Fruit fly (Drosophila melanogaster) whole organism, pupa: ENCODE measurements around the gene Ir94g.

ENCODE experiments used
- CG10348 ChIP-seq: fragments of 200-800 bp; sonication (Bioruptor generic); IDR thresholded peaks from 2 replicates; pipeline ENCODE4 v1.3.6; 2022; ENCODE audit warnings: missing biosample characterization, missing genetic modification characterization
- CG12605 ChIP-seq: fragments of 200-800 bp; sonication (Bioruptor generic); IDR thresholded peaks from 2 replicates; pipeline ENCODE4 v1.3.6; 2022; ENCODE audit warnings: missing biosample characterization, missing genetic modification characterization
- CG13204 ChIP-seq: fragments of 200-800 bp; sonication (Bioruptor generic); optimal IDR thresholded peaks from 2 replicates; lab custom pipeline; 2018; ENCODE audit warnings: missing biosample characterization, mild to moderate bottlenecking, missing genetic modification characterization, moderate library complexity
- CG14655 ChIP-seq: fragments of 200-800 bp; sonication (Bioruptor generic); optimal IDR thresholded peaks from 3 replicates; lab custom pipeline; 2017; ENCODE audit warnings: mild to moderate bottlenecking, missing biosample characterization, missing genetic modification reagents, missing genetic modification characterization
- CG15710 ChIP-seq: fragments of 200-800 bp; sonication (Bioruptor generic); optimal IDR thresholded peaks from 2 replicates; lab custom pipeline; 2018; ENCODE audit warnings: missing biosample characterization, mild to moderate bottlenecking, missing genetic modification characterization, moderate library complexity
- CG17806 ChIP-seq: fragments of 200-800 bp; sonication (Bioruptor generic); optimal IDR thresholded peaks from 2 replicates; lab custom pipeline; 2018; ENCODE audit warnings: missing biosample characterization, mild to moderate bottlenecking, missing genetic modification characterization, moderate library complexity
- CG32121 ChIP-seq: fragments of 200-800 bp; sonication (Bioruptor generic); IDR thresholded peaks from 2 replicates; pipeline ENCODE4 v1.3.6; 2022; ENCODE audit warnings: missing biosample characterization, missing genetic modification characterization
- CG34367 ChIP-seq: fragments of 200-800 bp; sonication (Bioruptor generic); optimal IDR thresholded peaks from 2 replicates; lab custom pipeline; 2018; ENCODE audit warnings: missing biosample characterization, mild to moderate bottlenecking, missing genetic modification characterization
- CG4496 ChIP-seq: fragments of 200-800 bp; sonication (Bioruptor generic); IDR thresholded peaks from 3 replicates; pipeline ENCODE4 v1.3.6; 2022; ENCODE audit warnings: missing biosample characterization, missing genetic modification characterization
- CG8159 ChIP-seq: fragments of 200-800 bp; sonication (Bioruptor generic); optimal IDR thresholded peaks from 3 replicates; lab custom pipeline; 2018; ENCODE audit warnings: missing biosample characterization, mild to moderate bottlenecking, missing genetic modification characterization, moderate library complexity
- CG8301 ChIP-seq: fragments of 200-800 bp; sonication (Bioruptor generic); optimal IDR thresholded peaks from 2 replicates; lab custom pipeline; 2018; ENCODE audit warnings: missing biosample characterization, mild to moderate bottlenecking, missing genetic modification characterization
- CG9948 ChIP-seq: fragments of 200-800 bp; sonication (Bioruptor generic); optimal IDR thresholded peaks from 2 replicates; lab custom pipeline; 2018; ENCODE audit warnings: missing biosample characterization, mild to moderate bottlenecking, missing genetic modification characterization, moderate library complexity
- D1 ChIP-seq: fragments of 200-800 bp; sonication (Bioruptor generic); optimal IDR thresholded peaks from 2 replicates; lab custom pipeline; 2018; ENCODE audit warnings: missing biosample characterization, mild to moderate bottlenecking, missing genetic modification characterization, moderate library complexity
- EcR ChIP-seq: fragments of 200-800 bp; sonication (Bioruptor generic); optimal IDR thresholded peaks from 3 replicates; lab custom pipeline; 2019; ENCODE audit warnings: missing biosample characterization, missing genetic modification characterization, mild to moderate bottlenecking, moderate library complexity, missing genetic modification reagents
- Ets98B ChIP-seq: fragments of 200-800 bp; sonication (Bioruptor generic); IDR thresholded peaks from 2 replicates; pipeline ENCODE4 v1.3.6; 2022; ENCODE audit warnings: missing biosample characterization, missing genetic modification characterization
- Pif1A ChIP-seq: fragments of 200-800 bp; sonication (Bioruptor generic); optimal IDR thresholded peaks from 3 replicates; lab custom pipeline; 2016; ENCODE audit warnings: missing biosample characterization, missing genetic modification characterization
- Pif1B ChIP-seq: fragments of 200-800 bp; sonication (Bioruptor generic); optimal IDR thresholded peaks from 3 replicates; lab custom pipeline; 2016; ENCODE audit warnings: missing biosample characterization, missing genetic modification characterization
- Snoo ChIP-seq: fragments of 200-800 bp; sonication (Bioruptor generic); optimal IDR thresholded peaks from 3 replicates; lab custom pipeline; 2017; ENCODE audit warnings: missing biosample characterization, mild to moderate bottlenecking, missing genetic modification characterization, inconsistent platforms
- fd96Ca ChIP-seq: fragments of 200-800 bp; sonication (Bioruptor generic); IDR thresholded peaks from 3 replicates; pipeline ENCODE4 v1.3.6; 2022; ENCODE audit warnings: missing biosample characterization, missing genetic modification characterization
- gl ChIP-seq: fragments of 200-800 bp; sonication (Bioruptor generic); optimal IDR thresholded peaks from 2 replicates; lab custom pipeline; 2018; ENCODE audit warnings: missing biosample characterization, mild to moderate bottlenecking, missing genetic modification characterization
- rn ChIP-seq: fragments of 200-800 bp; sonication (Bioruptor generic); IDR thresholded peaks from 2 replicates; pipeline ENCODE4 v1.3.6; 2022; ENCODE audit warnings: missing biosample characterization, missing genetic modification characterization

Ir94g gene

dm6 chr3R:23483563-23483962 is at the start of gene Ir94g:
Gene Ir94g, plus strand, starts transcription at chr3R:23483863.
- TF ChIP-seq CG8159 (tag; lab: Kevin White, UChicago), result no peak
- TF ChIP-seq CG17806, result no peak
- no peak for TF ChIP-seq CG15710 (tag; lab: Kevin White, UChicago)
- no peak for TF ChIP-seq CG13204
- TF ChIP-seq CG12605, result no peak
- no peak for TF ChIP-seq Pif1B (GFP tag; lab: Kevin White, UChicago)
- TF ChIP-seq CG9948 (tag; lab: Kevin White, UChicago), result no peak
- no peak for TF ChIP-seq D1

dm6 chr3R:23438184-23438787 is 45.4 kb upstream of the Ir94g start:
- TF ChIP-seq CG13204, result no peak
- TF ChIP-seq CG10348 (GFP tag; lab: Robert Waterston, UW), result no peak
- TF ChIP-seq, all 21 proteins: peak for 0

dm6 chr3R:23445249-23445916 is 38.3 kb upstream of the Ir94g start:
- TF ChIP-seq D1 (no peak), CG17806 (no peak), EcR (no peak), CG14655 (GFP tag; lab: Kevin White, UChicago) (peak; percentile 43), rn (no peak), Pif1B (GFP tag; lab: Kevin White, UChicago) (no peak), fd96Ca (GFP tag; lab: Robert Waterston, UW) (no peak)

dm6 chr3R:23455866-23456265 is 27.8 kb upstream of the Ir94g start:
- TF ChIP-seq Pif1A (no peak), CG9948 (tag; lab: Kevin White, UChicago) (no peak), CG14655 (GFP tag; lab: Kevin White, UChicago) (no peak), Snoo (tag; lab: Kevin White, UChicago) (no peak), gl (tag; lab: Kevin White, UChicago) (no peak), CG17806 (no peak), rn (no peak), CG10348 (GFP tag; lab: Robert Waterston, UW) (no peak), CG4496 (GFP tag; lab: Robert Waterston, UW) (no peak), Ets98B (GFP tag; lab: Robert Waterston, UW) (no peak), CG34367 (tag; lab: Kevin White, UChicago) (no peak), CG8301 (tag; lab: Kevin White, UChicago) (no peak), CG32121 (GFP tag; lab: Robert Waterston, UW) (no peak), CG15710 (tag; lab: Kevin White, UChicago) (no peak), D1 (no peak), fd96Ca (GFP tag; lab: Robert Waterston, UW) (no peak), CG12605 (no peak)
- TF ChIP-seq, all 21 proteins: peak for 0

dm6 chr3R:23460667-23461066 is 23.0 kb upstream of the Ir94g start:
- TF ChIP-seq Snoo (tag; lab: Kevin White, UChicago) (no peak), gl (tag; lab: Kevin White, UChicago) (no peak), CG8159 (tag; lab: Kevin White, UChicago) (no peak), CG14655 (GFP tag; lab: Kevin White, UChicago) (no peak), D1 (no peak), Pif1A (no peak), EcR (no peak), Ets98B (GFP tag; lab: Robert Waterston, UW) (no peak), CG34367 (tag; lab: Kevin White, UChicago) (no peak), CG9948 (tag; lab: Kevin White, UChicago) (no peak), CG32121 (GFP tag; lab: Robert Waterston, UW) (no peak), Pif1B (GFP tag; lab: Kevin White, UChicago) (no peak), CG10348 (GFP tag; lab: Robert Waterston, UW) (no peak)
- TF ChIP-seq, all 21 proteins: peak for 0

- no peak for TF ChIP-seq Pif1B (GFP tag; lab: Kevin White, UChicago)
- TF ChIP-seq Snoo (tag; lab: Kevin White, UChicago), result no peak
- TF ChIP-seq CG17806, result no peak
- TF ChIP-seq CG34367 (tag; lab: Kevin White, UChicago), result no peak
- no peak for TF ChIP-seq CG14655 (GFP tag; lab: Kevin White, UChicago)
- TF ChIP-seq CG4496 (GFP tag; lab: Robert Waterston, UW), result 0 out of 3 replicates have a peak, but pooled peaks have one; percentile 36
- no peak for TF ChIP-seq D1
- no peak for TF ChIP-seq gl (tag; lab: Kevin White, UChicago)
- TF ChIP-seq CG13204, result peak; percentile 47
- no peak for TF ChIP-seq Pif1A
- no peak for TF ChIP-seq Ets98B (GFP tag; lab: Robert Waterston, UW)
- peak; percentile 99 for TF ChIP-seq EcR
- TF ChIP-seq CG12605, result no peak
These were observed 11.4 kb upstream of the Ir94g start, which contains the start of gene CG4374 for dm6 chr3R:23472011-23472958. Gene CG4374, minus strand, starts transcription at chr3R:23472278.
